Fruit fly (Drosophila melanogaster): ENCODE data around the gene CG43658.

The CG43658 gene

dm6 chrX:17534321-17534720 is 26.7 kb downstream of the CG43658 start:
- TF ChIP-seq CG34367 (tag; optimal IDR thresholded peaks at IDR 0.05) (no peak), CG10348 (GFP tag; IDR thresholded peaks at IDR 0.05) (no peak), CG8301 (tag; optimal IDR thresholded peaks at IDR 0.05) (no peak), Ets98B (GFP tag; IDR thresholded peaks at IDR 0.05) (no peak), CG17806 (tag; optimal IDR thresholded peaks at IDR 0.05) (no peak), Pif1B (GFP tag; optimal IDR thresholded peaks at IDR 0.05) (no peak), gl (tag; optimal IDR thresholded peaks at IDR 0.05) (no peak), EcR (GFP tag; optimal IDR thresholded peaks at IDR 0.05) (no peak), Snoo (tag; optimal IDR thresholded peaks at IDR 0.05) (no peak), CG9948 (tag; optimal IDR thresholded peaks at IDR 0.05) (no peak), CG15710 (tag; optimal IDR thresholded peaks at IDR 0.05) (no peak), CG12605 (GFP tag; IDR thresholded peaks at IDR 0.05) (no peak), CG32121 (GFP tag; IDR thresholded peaks at IDR 0.05) (no peak), D1 (tag; optimal IDR thresholded peaks at IDR 0.05) (no peak), Pif1A (GFP tag; optimal IDR thresholded peaks at IDR 0.05) (no peak), rn (GFP tag; IDR thresholded peaks at IDR 0.05) (no peak)

- TF ChIP-seq CG8301 (tag; optimal IDR thresholded peaks at IDR 0.05), result no peak
- no peak for TF ChIP-seq CG12605 (GFP tag; IDR thresholded peaks at IDR 0.05)
- no peak for TF ChIP-seq CG9948 (tag; optimal IDR thresholded peaks at IDR 0.05)
- TF ChIP-seq Pif1B (GFP tag; optimal IDR thresholded peaks at IDR 0.05), result no peak
- TF ChIP-seq Ets98B (GFP tag; IDR thresholded peaks at IDR 0.05), result no peak
- TF ChIP-seq CG15710 (tag; optimal IDR thresholded peaks at IDR 0.05), result no peak
- no peak for TF ChIP-seq EcR (GFP tag; optimal IDR thresholded peaks at IDR 0.05)
- TF ChIP-seq CG8159 (tag; optimal IDR thresholded peaks at IDR 0.05), result no peak
- no peak for TF ChIP-seq fd96Ca (GFP tag; IDR thresholded peaks at IDR 0.05)
- no peak for TF ChIP-seq Snoo (tag; optimal IDR thresholded peaks at IDR 0.05)
- TF ChIP-seq gl (tag; optimal IDR thresholded peaks at IDR 0.05), result no peak
- no peak for TF ChIP-seq D1 (tag; optimal IDR thresholded peaks at IDR 0.05)
- no peak for TF ChIP-seq CG4496 (GFP tag; IDR thresholded peaks at IDR 0.05)
- no peak for TF ChIP-seq CG17806 (tag; optimal IDR thresholded peaks at IDR 0.05)
Measured at dm6 chrX:17532158-17532557, 28.8 kb downstream of the CG43658 start.

- TF ChIP-seq CG14655 (GFP tag; optimal IDR thresholded peaks at IDR 0.05), result peak; percentile 96
- peak; percentile 92 for TF ChIP-seq rn (GFP tag; IDR thresholded peaks at IDR 0.05)
- peak; percentile 86 for TF ChIP-seq CG9948 (tag; optimal IDR thresholded peaks at IDR 0.05)
- TF ChIP-seq fd96Ca (GFP tag; IDR thresholded peaks at IDR 0.05), result peak; percentile 95
- TF ChIP-seq CG15710 (tag; optimal IDR thresholded peaks at IDR 0.05), result peak; percentile 96
- peak; percentile 99 for TF ChIP-seq Pif1A (GFP tag; optimal IDR thresholded peaks at IDR 0.05)
- peak; percentile 100 for TF ChIP-seq CG13204 (GFP tag; optimal IDR thresholded peaks at IDR 0.05)
- peak; percentile 98 for TF ChIP-seq gl (tag; optimal IDR thresholded peaks at IDR 0.05)
- TF ChIP-seq CG8159 (tag; optimal IDR thresholded peaks at IDR 0.05), result peak; percentile 92
- TF ChIP-seq CG32121 (GFP tag; IDR thresholded peaks at IDR 0.05), result peak; percentile 97
- peak; percentile 84 for TF ChIP-seq D1 (tag; optimal IDR thresholded peaks at IDR 0.05)
- TF ChIP-seq CG10348 (GFP tag; IDR thresholded peaks at IDR 0.05), result no peak
- peak; percentile 92 for TF ChIP-seq CG8301 (tag; optimal IDR thresholded peaks at IDR 0.05)
- peak; percentile 97 for TF ChIP-seq Snoo (tag; optimal IDR thresholded peaks at IDR 0.05)
- peak; percentile 91 for TF ChIP-seq CG17806 (tag; optimal IDR thresholded peaks at IDR 0.05)
- peak; percentile 99 for TF ChIP-seq Pif1B (GFP tag; optimal IDR thresholded peaks at IDR 0.05)
- peak; percentile 97 for TF ChIP-seq CG4496 (GFP tag; IDR thresholded peaks at IDR 0.05)
- peak; percentile 89 for TF ChIP-seq CG34367 (tag; optimal IDR thresholded peaks at IDR 0.05)
- peak; percentile 84 for TF ChIP-seq EcR (GFP tag; optimal IDR thresholded peaks at IDR 0.05)
- TF ChIP-seq Ets98B (GFP tag; IDR thresholded peaks at IDR 0.05), result peak; percentile 98
- peak; percentile 100 for TF ChIP-seq CG12605 (GFP tag; IDR thresholded peaks at IDR 0.05)
Measured at dm6 chrX:17531549-17532131, 29.3 kb downstream of the CG43658 start.

- peak; percentile 19 for TF ChIP-seq CG8301 (tag; optimal IDR thresholded peaks at IDR 0.05)
- no peak for TF ChIP-seq CG17806 (tag; optimal IDR thresholded peaks at IDR 0.05)
- no peak for TF ChIP-seq D1 (tag; optimal IDR thresholded peaks at IDR 0.05)
- peak; percentile 31 for TF ChIP-seq CG8159 (tag; optimal IDR thresholded peaks at IDR 0.05)
- TF ChIP-seq CG14655 (GFP tag; optimal IDR thresholded peaks at IDR 0.05), result peak; percentile 30
- TF ChIP-seq CG15710 (tag; optimal IDR thresholded peaks at IDR 0.05), result peak; percentile 21
Measured at dm6 chrX:17524426-17524825, 36.6 kb downstream of the CG43658 start.

dm6 chrX:17523559-17523958 is 37.4 kb downstream of the CG43658 start:
- peak; percentile 22 for TF ChIP-seq gl (tag; optimal IDR thresholded peaks at IDR 0.05)
- TF ChIP-seq CG32121 (GFP tag; IDR thresholded peaks at IDR 0.05), result no peak
- peak; percentile 14 for TF ChIP-seq Pif1B (GFP tag; optimal IDR thresholded peaks at IDR 0.05)
- no peak for TF ChIP-seq CG4496 (GFP tag; IDR thresholded peaks at IDR 0.05)
- TF ChIP-seq CG15710 (tag; optimal IDR thresholded peaks at IDR 0.05), result peak; percentile 45
- TF ChIP-seq Ets98B (GFP tag; IDR thresholded peaks at IDR 0.05), result no peak
- peak; percentile 14 for TF ChIP-seq Pif1A (GFP tag; optimal IDR thresholded peaks at IDR 0.05)
- TF ChIP-seq CG34367 (tag; optimal IDR thresholded peaks at IDR 0.05), result peak; percentile 28
- TF ChIP-seq CG13204 (GFP tag; optimal IDR thresholded peaks at IDR 0.05), result no peak
- peak; percentile 41 for TF ChIP-seq CG17806 (tag; optimal IDR thresholded peaks at IDR 0.05)
- TF ChIP-seq CG9948 (tag; optimal IDR thresholded peaks at IDR 0.05), result peak; percentile 26
- TF ChIP-seq CG8159 (tag; optimal IDR thresholded peaks at IDR 0.05), result peak; percentile 59

dm6 chrX:17522576-17522975 is 38.4 kb downstream of the CG43658 start:
- TF ChIP-seq CG13204 (GFP tag; optimal IDR thresholded peaks at IDR 0.05), result peak; percentile 44
- TF ChIP-seq Pif1A (GFP tag; optimal IDR thresholded peaks at IDR 0.05), result peak; percentile 15
- TF ChIP-seq gl (tag; optimal IDR thresholded peaks at IDR 0.05), result peak; percentile 8
- no peak for TF ChIP-seq Ets98B (GFP tag; IDR thresholded peaks at IDR 0.05)
- TF ChIP-seq CG8159 (tag; optimal IDR thresholded peaks at IDR 0.05), result peak; percentile 15
- TF ChIP-seq CG4496 (GFP tag; IDR thresholded peaks at IDR 0.05), result no peak
